In the genomic region with DNA sequence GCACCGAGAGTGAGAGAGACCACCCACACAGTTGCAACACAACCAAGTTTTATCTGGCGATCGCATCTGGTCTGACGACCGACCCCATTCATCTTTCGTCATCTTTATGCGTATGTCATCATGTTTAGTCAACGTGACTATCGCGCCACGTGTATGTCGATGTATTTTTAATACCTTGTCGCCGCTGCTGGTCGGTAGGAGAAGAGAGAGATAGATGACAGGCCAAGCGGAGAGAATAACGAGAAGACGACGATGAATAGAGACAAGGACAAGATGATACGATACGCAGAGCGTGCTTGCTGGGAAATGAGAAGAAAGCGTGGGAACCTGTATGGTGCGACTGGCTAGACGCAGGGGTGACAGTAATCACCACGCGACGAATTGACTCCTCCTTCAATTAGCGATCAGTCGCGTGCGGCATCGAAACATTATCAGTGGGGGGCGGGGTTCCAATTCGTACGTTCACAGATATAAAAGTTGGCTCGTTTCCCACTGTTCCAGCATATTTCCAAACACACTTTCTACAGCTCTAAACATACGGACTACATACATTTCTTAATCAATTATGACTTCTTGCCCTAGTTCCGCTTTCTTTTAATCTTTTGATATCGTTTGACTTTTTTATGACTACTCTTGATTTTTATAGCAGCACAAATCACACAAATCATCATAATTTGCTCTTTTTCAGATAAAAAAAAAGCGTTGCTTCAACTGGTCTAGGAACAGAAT, we compare ENCODE assay signal across 2 worm cellular contexts.
TF ChIP-seq lines count a peak whose summit lies in the region.

TSS of gene tatn-1 (plus strand) at position 689 of the 729 bp plus-strand sequence.

TF ChIP-seq in whole organism, L1 larva, 84 proteins besides CTCF, POLR2A, EP300 and RAD21 (continued from another document):
- TF ChIP-seq irx-1 (tag; optimal IDR thresholded peaks at IDR 0.05; lab: Kevin White, UChicago) (peak; percentile 81), efl-3 (GFP tag; optimal IDR thresholded peaks at IDR 0.05; lab: Kevin White, UChicago) (peak; percentile 52)

TF ChIP-seq in whole organism, L4 larva, 104 proteins besides CTCF, POLR2A, EP300 and RAD21 (continued from another document):
- TF ChIP-seq lin-1 (GFP tag; IDR thresholded peaks at IDR 0.05; lab: Robert Waterston, UW), result peak; percentile 52
- no peak for TF ChIP-seq ztf-11 (tag; optimal IDR thresholded peaks at IDR 0.05; lab: Kevin White, UChicago)
- TF ChIP-seq duxl-1 (tag; optimal IDR thresholded peaks at IDR 0.05; lab: Kevin White, UChicago; ENCODE audit: poor library complexity), result no peak
- peak; percentile 94 for TF ChIP-seq nhr-77 (tag; optimal IDR thresholded peaks at IDR 0.05; lab: Kevin White, UChicago)
- no peak for TF ChIP-seq attf-4 (tag; optimal IDR thresholded peaks at IDR 0.05; lab: Kevin White, UChicago)
- no peak for TF ChIP-seq F26F4.8 (GFP tag; conservative IDR thresholded peaks at IDR 0.05; lab: Robert Waterston, UW)
- no peak for TF ChIP-seq ceh-20 (GFP tag; IDR thresholded peaks at IDR 0.05; lab: Robert Waterston, UW)
- TF ChIP-seq Y48G9A.11 (GFP tag; IDR thresholded peaks at IDR 0.05; lab: Robert Waterston, UW), result no peak
- TF ChIP-seq tag-97 (GFP tag; IDR thresholded peaks at IDR 0.05; lab: Robert Waterston, UW), result no peak
- TF ChIP-seq R02D3.7 (tag; optimal IDR thresholded peaks at IDR 0.05; lab: Kevin White, UChicago), result no peak
- peak; percentile 97 for TF ChIP-seq hlh-11 (tag; optimal IDR thresholded peaks at IDR 0.05; lab: Kevin White, UChicago)
- peak; percentile 94 to 98 for TF ChIP-seq mdl-1 (tag; optimal IDR thresholded peaks at IDR 0.05; lab: Kevin White, UChicago)
- peak; percentile 83 for TF ChIP-seq nhr-28 (tag; optimal IDR thresholded peaks at IDR 0.05; lab: Kevin White, UChicago)
- no peak for TF ChIP-seq nhr-11 (tag; optimal IDR thresholded peaks at IDR 0.05; lab: Kevin White, UChicago)
- TF ChIP-seq spr-1 (tag; optimal IDR thresholded peaks at IDR 0.05; lab: Kevin White, UChicago), result peak; percentile 61
- TF ChIP-seq T20F7.1 (GFP tag; optimal IDR thresholded peaks at IDR 0.05; lab: Kevin White, UChicago), result peak; percentile 52
- TF ChIP-seq dmd-6 (GFP tag; IDR thresholded peaks at IDR 0.05; lab: Robert Waterston, UW), result peak; percentile 97
- peak; percentile 39 for TF ChIP-seq ztf-7 (tag; optimal IDR thresholded peaks at IDR 0.05; lab: Kevin White, UChicago)
- peak; percentile 99 for TF ChIP-seq aha-1 (tag; lab: Kevin White, UChicago)
- peak; percentile 30 for TF ChIP-seq lin-13 (GFP tag; optimal IDR thresholded peaks at IDR 0.05; lab: Kevin White, UChicago)
- peak; percentile 25; the same call in 1 of the 2 replicates for TF ChIP-seq hmg-1.1 (GFP tag; IDR thresholded peaks at IDR 0.05; lab: Robert Waterston, UW)
- no peak for TF ChIP-seq dmd-8 (GFP tag; IDR thresholded peaks at IDR 0.05; lab: Robert Waterston, UW)
- peak; percentile 40 for TF ChIP-seq mep-1 (tag; optimal IDR thresholded peaks at IDR 0.05; lab: Kevin White, UChicago)
- no peak for TF ChIP-seq dmd-9 (GFP tag; IDR thresholded peaks at IDR 0.05; lab: Robert Waterston, UW)
- TF ChIP-seq rbr-2 (tag; optimal IDR thresholded peaks at IDR 0.05; lab: Kevin White, UChicago), result peak; percentile 47
- TF ChIP-seq egl-43 (GFP tag; IDR thresholded peaks at IDR 0.05; lab: Robert Waterston, UW), result 0 out of 2 replicates have a peak, but pooled peaks have one; percentile 11
- peak; percentile 24; the same call in 1 of the 2 replicates for TF ChIP-seq nhr-41 (GFP tag; IDR thresholded peaks at IDR 0.05; lab: Robert Waterston, UW)
- peak; percentile 97 for TF ChIP-seq nhr-102 (tag; optimal IDR thresholded peaks at IDR 0.05; lab: Kevin White, UChicago)
- TF ChIP-seq lin-29 (GFP tag; IDR thresholded peaks at IDR 0.05; lab: Robert Waterston, UW), result no peak
- TF ChIP-seq mxl-3 (GFP tag; optimal IDR thresholded peaks at IDR 0.05; lab: Kevin White, UChicago), result peak; percentile 99
- TF ChIP-seq mxl-2 (GFP tag; conservative IDR thresholded peaks at IDR 0.05; lab: Robert Waterston, UW), result 0 out of 2 replicates have a peak, but pooled peaks have one; percentile 3
- peak; percentile 84 for TF ChIP-seq cey-2 (tag; optimal IDR thresholded peaks at IDR 0.05; lab: Kevin White, UChicago; ENCODE audit: borderline replicate concordance, insufficient read depth)
- no peak for TF ChIP-seq zag-1 (tag; optimal IDR thresholded peaks at IDR 0.05; lab: Kevin White, UChicago)
- TF ChIP-seq ceh-32 (tag; optimal IDR thresholded peaks at IDR 0.05; lab: Kevin White, UChicago; ENCODE audit: poor library complexity), result no peak
- TF ChIP-seq zip-2 (tag; optimal IDR thresholded peaks at IDR 0.05; lab: Kevin White, UChicago), result no peak
- TF ChIP-seq unc-62 (GFP tag; optimal IDR thresholded peaks at IDR 0.05 in 1 of 2; lab: Kevin White, UChicago), result peak; percentile 59 to 100
- TF ChIP-seq unc-62 (tag; optimal IDR thresholded peaks at IDR 0.05; lab: Kevin White, UChicago), result no peak
- no peak for TF ChIP-seq vab-7 (GFP tag; IDR thresholded peaks at IDR 0.05; lab: Robert Waterston, UW)
- TF ChIP-seq nhr-10 (tag; optimal IDR thresholded peaks at IDR 0.05; lab: Kevin White, UChicago), result peak; percentile 81
- peak; percentile 36 for TF ChIP-seq ama-1 (optimal IDR thresholded peaks at IDR 0.05; lab: Kevin White, UChicago)
- no peak for TF ChIP-seq lin-15B (tag; optimal IDR thresholded peaks at IDR 0.05; lab: Kevin White, UChicago)
- no peak for TF ChIP-seq lir-3 (tag; optimal IDR thresholded peaks at IDR 0.05; lab: Kevin White, UChicago)
- no peak for TF ChIP-seq Y105C5A.15 (GFP tag; IDR thresholded peaks at IDR 0.05; lab: Robert Waterston, UW)
- TF ChIP-seq lsy-2 (tag; optimal IDR thresholded peaks at IDR 0.05; lab: Kevin White, UChicago), result peak; percentile 43 to 58
- no peak for TF ChIP-seq nhr-76 (tag; optimal IDR thresholded peaks at IDR 0.05; lab: Kevin White, UChicago)
- TF ChIP-seq nhr-6 (tag; optimal IDR thresholded peaks at IDR 0.05; lab: Kevin White, UChicago), result no peak
